Worm (Caenorhabditis elegans) whole organism, young adult: ENCODE measurements around the gene gcsh-1.

Experiments
- B0035.1 ChIP-seq: sonication (generic microtip); optimal IDR thresholded peaks from 2 replicates; lab custom pipeline; 2016; ENCODE audit warnings: missing genetic modification characterization, mild to moderate bottlenecking, missing compliant biosample characterization, missing genotype, missing genetic modification reagents
- F37B4.10 ChIP-seq: fragments of 200-800 bp; sonication (Bioruptor generic); IDR thresholded peaks from 2 replicates; pipeline ENCODE4 v1.3.6; 2022; ENCODE audit warnings: missing genetic modification characterization, missing compliant biosample characterization
- F39B2.1 ChIP-seq: fragments of 200-800 bp; sonication (Bioruptor generic); IDR thresholded peaks from 2 replicates; pipeline ENCODE4 v1.3.6; 2022; ENCODE audit warnings: missing genetic modification reagents, missing genetic modification characterization, missing compliant biosample characterization
- F55B11.4 ChIP-seq: sonication (generic microtip); optimal IDR thresholded peaks from 2 replicates; lab custom pipeline; 2016; ENCODE audit warnings: missing compliant biosample characterization, missing genetic modification characterization, borderline replicate concordance; ENCODE audit not compliant: insufficient read depth
- F57C9.4 ChIP-seq: sonication (generic microtip); optimal IDR thresholded peaks from 2 replicates; lab custom pipeline; 2017; ENCODE audit warnings: mild to moderate bottlenecking, missing genetic modification characterization, missing compliant biosample characterization
- K11D2.4 ChIP-seq: fragments of 200-800 bp; sonication (Bioruptor generic); IDR thresholded peaks from 2 replicates; pipeline ENCODE4 v1.3.6; 2022; ENCODE audit warnings: missing genetic modification reagents, missing genetic modification characterization, missing compliant biosample characterization
- K12H6.12 ChIP-seq: fragments of 200-800 bp; sonication (Bioruptor generic); optimal IDR thresholded peaks from 2 replicates; lab custom pipeline; 2018; ENCODE audit warnings: mild to moderate bottlenecking, missing genetic modification characterization, missing compliant biosample characterization
- T26A5.8 ChIP-seq: sonication (generic microtip); optimal IDR thresholded peaks from 2 replicates; lab custom pipeline; 2016; ENCODE audit warnings: missing genetic modification characterization, missing compliant biosample characterization
- Y53F4B.3 ChIP-seq: fragments of 200-800 bp; sonication (Bioruptor generic); IDR thresholded peaks from 2 replicates; pipeline ENCODE4 v1.3.6; 2022; ENCODE audit warnings: missing genetic modification reagents, missing genetic modification characterization, missing compliant biosample characterization
- Y79H2A.3 ChIP-seq: fragments of 200-800 bp; sonication (Bioruptor generic); conservative IDR thresholded peaks from 2 replicates; pipeline ENCODE4 v1.3.6; 2022; ENCODE audit warnings: missing genetic modification reagents, missing genetic modification characterization, missing compliant biosample characterization
- ZK185.1 ChIP-seq: sonication (generic microtip); optimal IDR thresholded peaks from 2 replicates; lab custom pipeline; 2016; ENCODE audit warnings: mild to moderate bottlenecking, missing genetic modification characterization, missing compliant biosample characterization; ENCODE audit not compliant: poor library complexity, severe bottlenecking
- akir-1 ChIP-seq: fragments of 200-800 bp; sonication (Bioruptor generic); optimal IDR thresholded peaks from 2 replicates; lab custom pipeline; 2018; ENCODE audit warnings: mild to moderate bottlenecking, missing genetic modification characterization, moderate library complexity, missing compliant biosample characterization
- ama-1 ChIP-seq, 3 experiments: fragments of 150-350 bp in 1 of 3; sonication (generic microtip) in 2 of 3; optimal IDR thresholded peaks; 2 replicates each; lab custom pipeline; 2014 to 2018; ENCODE audit warnings: missing biosample characterization in 2 of 3, missing genetic modification characterization in 2 of 3, missing genetic modification reagents in 2 of 3
- atf-7 ChIP-seq: sonication (generic microtip); optimal IDR thresholded peaks from 2 replicates; lab custom pipeline; 2017; ENCODE audit warnings: mild to moderate bottlenecking, missing genetic modification characterization, missing compliant biosample characterization
- ccch-3 ChIP-seq: fragments of 200-800 bp; sonication (Bioruptor generic); optimal IDR thresholded peaks from 2 replicates; lab custom pipeline; 2018; ENCODE audit warnings: mild to moderate bottlenecking, missing genetic modification characterization, missing compliant biosample characterization
- cebp-1 ChIP-seq, 2 experiments: fragments of 200-800 bp in 1 of 2; sonication (Bioruptor generic) in 1 of 2; sonication (generic microtip) in 1 of 2; IDR thresholded peaks in 1 of 2; optimal IDR thresholded peaks in 1 of 2; 2 replicates each; pipeline versions ENCODE4 v1.3.6 to Lab custom; 2017 to 2022; ENCODE audit warnings: missing compliant biosample characterization in 2 of 2, missing genetic modification characterization in 2 of 2, mild to moderate bottlenecking in 1 of 2, missing genetic modification reagents in 1 of 2, moderate library complexity in 1 of 2
- cebp-2 ChIP-seq: fragments of 200-800 bp; sonication (Bioruptor generic); IDR thresholded peaks from 2 replicates; pipeline ENCODE4 v1.3.6; 2022; ENCODE audit warnings: missing genetic modification characterization, missing compliant biosample characterization
- ceh-27 ChIP-seq: fragments of 200-800 bp; sonication (Bioruptor generic); optimal IDR thresholded peaks from 2 replicates; lab custom pipeline; 2018; ENCODE audit warnings: mild to moderate bottlenecking, missing genetic modification characterization, moderate library complexity, missing compliant biosample characterization
- ceh-40 ChIP-seq: fragments of 200-800 bp; sonication (Bioruptor generic); IDR thresholded peaks from 2 replicates; pipeline ENCODE4 v1.3.6; 2022; ENCODE audit warnings: missing genetic modification characterization, missing compliant biosample characterization
- ceh-58 ChIP-seq: fragments of 200-800 bp; sonication (Bioruptor generic); IDR thresholded peaks from 2 replicates; pipeline ENCODE4 v1.3.6; 2022; ENCODE audit warnings: missing genetic modification characterization, missing compliant biosample characterization
- dox-1 ChIP-seq: fragments of 200-800 bp; sonication (Bioruptor generic); IDR thresholded peaks from 2 replicates; pipeline ENCODE4 v1.3.6; 2022; ENCODE audit warnings: missing genetic modification reagents, missing genetic modification characterization, missing compliant biosample characterization
- dpl-1 ChIP-seq: fragments of 150-350 bp; optimal IDR thresholded peaks from 2 replicates; lab custom pipeline; 2014; ENCODE audit warnings: missing biosample characterization, missing genetic modification reagents, missing genetic modification characterization
- egrh-3 ChIP-seq: fragments of 200-800 bp; sonication (Bioruptor generic); IDR thresholded peaks from 2 replicates; pipeline ENCODE4 v1.3.6; 2022; ENCODE audit warnings: missing genetic modification reagents, missing genetic modification characterization, missing compliant biosample characterization
- ets-4 ChIP-seq: fragments of 200-800 bp; sonication (Bioruptor generic); optimal IDR thresholded peaks from 2 replicates; lab custom pipeline; 2018; ENCODE audit warnings: mild to moderate bottlenecking, missing genetic modification characterization, missing compliant biosample characterization
- hlh-26 ChIP-seq: fragments of 200-800 bp; sonication (Bioruptor generic); conservative IDR thresholded peaks from 2 replicates; pipeline ENCODE4 v1.3.6; 2022; ENCODE audit warnings: missing genetic modification reagents, missing genetic modification characterization, missing compliant biosample characterization
- hmg-20 ChIP-seq: fragments of 200-800 bp; sonication (Bioruptor generic); IDR thresholded peaks from 2 replicates; pipeline ENCODE4 v1.3.6; 2022; ENCODE audit warnings: missing genetic modification reagents, missing genetic modification characterization, missing compliant biosample characterization
- lag-1 ChIP-seq: fragments of 200-800 bp; sonication (Bioruptor generic); IDR thresholded peaks from 2 replicates; pipeline ENCODE4 v1.3.6; 2022; ENCODE audit warnings: missing genetic modification reagents, missing genetic modification characterization, missing compliant biosample characterization
- let-607 ChIP-seq, 2 experiments: fragments of 200-800 bp in 1 of 2; sonication (Bioruptor generic) in 1 of 2; sonication (generic microtip) in 1 of 2; optimal IDR thresholded peaks; 2 replicates each; lab custom pipeline; 2016 to 2018; ENCODE audit warnings: mild to moderate bottlenecking in 2 of 2, missing compliant biosample characterization in 2 of 2, missing genetic modification characterization in 2 of 2, moderate library complexity in 2 of 2, missing genotype in 1 of 2
- lsl-1 ChIP-seq: fragments of 200-800 bp; sonication (Bioruptor generic); optimal IDR thresholded peaks from 2 replicates; lab custom pipeline; 2018; ENCODE audit warnings: mild to moderate bottlenecking, missing genetic modification characterization, moderate library complexity, missing compliant biosample characterization
- madf-10 ChIP-seq: sonication (generic microtip); optimal IDR thresholded peaks from 2 replicates; lab custom pipeline; 2016; ENCODE audit warnings: mild to moderate bottlenecking, missing genetic modification characterization, missing compliant biosample characterization
- madf-6 ChIP-seq: fragments of 200-800 bp; sonication (Bioruptor generic); IDR thresholded peaks from 2 replicates; pipeline ENCODE4 v1.3.6; 2022; ENCODE audit warnings: missing genetic modification reagents, missing genetic modification characterization, missing compliant biosample characterization
- madf-8 ChIP-seq: fragments of 200-800 bp; sonication (Bioruptor generic); conservative IDR thresholded peaks from 2 replicates; pipeline ENCODE4 v1.3.6; 2022; ENCODE audit warnings: missing genetic modification reagents, missing genetic modification characterization, missing compliant biosample characterization
- mes-4 ChIP-seq: sonication (generic microtip); optimal IDR thresholded peaks from 2 replicates; lab custom pipeline; 2016; ENCODE audit warnings: missing genotype, missing genetic modification characterization, missing compliant biosample characterization
- nfya-2 ChIP-seq: fragments of 200-800 bp; sonication (Bioruptor generic); IDR thresholded peaks from 2 replicates; pipeline ENCODE4 v1.3.6; 2022; ENCODE audit warnings: missing genetic modification reagents, missing genetic modification characterization, missing compliant biosample characterization
- nhr-179 ChIP-seq: sonication (generic microtip); optimal IDR thresholded peaks from 2 replicates; lab custom pipeline; 2016; ENCODE audit warnings: mild to moderate bottlenecking, missing genetic modification characterization, missing compliant biosample characterization
- nhr-27 ChIP-seq: fragments of 200-800 bp; sonication (Bioruptor generic); optimal IDR thresholded peaks from 2 replicates; lab custom pipeline; 2018; ENCODE audit warnings: mild to moderate bottlenecking, missing genetic modification characterization, moderate library complexity, missing compliant biosample characterization
- sdz-38 ChIP-seq: sonication (generic microtip); optimal IDR thresholded peaks from 2 replicates; lab custom pipeline; 2016; ENCODE audit warnings: missing genotype, missing genetic modification characterization, missing compliant biosample characterization
- snpc-1.3 ChIP-seq: sonication (generic microtip); optimal IDR thresholded peaks from 2 replicates; lab custom pipeline; 2017; ENCODE audit warnings: missing genetic modification characterization, mild to moderate bottlenecking, missing compliant biosample characterization, antibody characterized with exemption, moderate library complexity, missing genotype, missing genetic modification reagents; ENCODE audit not compliant: insufficient read depth
- sptf-2 ChIP-seq: fragments of 200-800 bp; sonication (Bioruptor generic); optimal IDR thresholded peaks from 2 replicates; lab custom pipeline; 2018; ENCODE audit warnings: mild to moderate bottlenecking, missing genetic modification characterization, missing compliant biosample characterization
- tbx-9 ChIP-seq: sonication (generic microtip); optimal IDR thresholded peaks from 2 replicates; lab custom pipeline; 2016; ENCODE audit warnings: borderline replicate concordance, missing genetic modification characterization, inconsistent platforms, missing compliant biosample characterization
- xnd-1 ChIP-seq: sonication (generic microtip); optimal IDR thresholded peaks from 2 replicates; lab custom pipeline; 2016; ENCODE audit warnings: missing genotype, missing genetic modification reagents, missing genetic modification characterization, missing compliant biosample characterization
- ztf-18 ChIP-seq: sonication (generic microtip); optimal IDR thresholded peaks from 2 replicates; lab custom pipeline; 2016; ENCODE audit warnings: missing genotype, mild to moderate bottlenecking, missing genetic modification characterization, missing compliant biosample characterization
- ztf-26 ChIP-seq: sonication (generic microtip); optimal IDR thresholded peaks from 2 replicates; lab custom pipeline; 2017; ENCODE audit warnings: missing genetic modification characterization, missing compliant biosample characterization
- ztf-28 ChIP-seq: fragments of 200-800 bp; sonication (Bioruptor generic); IDR thresholded peaks from 2 replicates; pipeline ENCODE4 v1.3.6; 2022; ENCODE audit warnings: missing genetic modification reagents, missing genetic modification characterization, missing compliant biosample characterization
- ztf-6 ChIP-seq: fragments of 200-800 bp; sonication (Bioruptor generic); IDR thresholded peaks from 2 replicates; pipeline ENCODE4 v1.3.6; 2022; ENCODE audit warnings: missing genetic modification reagents, missing genetic modification characterization, missing compliant biosample characterization

Gene gcsh-1

ce11 chrX:14525325-14526305, 10.7 kb upstream of the gcsh-1 start (continued):
- TF ChIP-seq B0035.1 (tag; lab: Kevin White, UChicago) (peak; percentile 97), K11D2.4 (GFP tag; lab: Robert Waterston, UW) (peak; percentile 100), sptf-2 (peak; percentile 68), tbx-9 (tag; lab: Kevin White, UChicago) (no peak), akir-1 (GFP tag; lab: Kevin White, UChicago) (peak; percentile 72), F37B4.10 (peak; percentile 97), Y79H2A.3 (GFP tag; lab: Robert Waterston, UW) (no peak), cebp-2 (GFP tag; lab: Robert Waterston, UW) (peak; percentile 98), hmg-20 (peak; percentile 97), atf-7 (tag; lab: Kevin White, UChicago) (peak; percentile 99), cebp-1 (GFP tag; IDR thresholded peaks at IDR 0.05; lab: Robert Waterston, UW) (peak; percentile 82), cebp-1 (tag; optimal IDR thresholded peaks at IDR 0.05; lab: Kevin White, UChicago) (peak; percentile 98), F39B2.1 (GFP tag; lab: Robert Waterston, UW) (0 out of 2 replicates have a peak, but pooled peaks have one; percentile 54), K12H6.12 (peak; percentile 98), F57C9.4 (tag; lab: Kevin White, UChicago) (peak; percentile 81), nhr-179 (tag; lab: Kevin White, UChicago) (peak; percentile 87), ceh-40 (GFP tag; lab: Robert Waterston, UW) (no peak), madf-6 (GFP tag; lab: Robert Waterston, UW) (no peak), egrh-3 (GFP tag; lab: Robert Waterston, UW) (no peak), ZK185.1 (tag; lab: Kevin White, UChicago) (peak; percentile 98), Y53F4B.3 (GFP tag; lab: Robert Waterston, UW) (no peak), let-607 (tag; optimal IDR thresholded peaks at IDR 0.05; lab: Kevin White, UChicago) (peak; percentile 78 to 95), hlh-26 (GFP tag; lab: Robert Waterston, UW) (no peak), dpl-1 (GFP tag; lab: Kevin White, UChicago) (no peak), ccch-3 (GFP tag; lab: Kevin White, UChicago) (peak; percentile 87), snpc-1.3 (tag; lab: Kevin White, UChicago) (peak; percentile 56), ztf-6 (peak; percentile 91), F55B11.4 (tag; lab: Kevin White, UChicago) (no peak), madf-10 (tag; lab: Kevin White, UChicago) (peak; percentile 97), nfya-2 (GFP tag; lab: Robert Waterston, UW) (no peak), ama-1 (optimal IDR thresholded peaks at IDR 0.05; lab: Kevin White, UChicago) (no peak), ama-1 (GFP tag; optimal IDR thresholded peaks at IDR 0.05; lab: Kevin White, UChicago) (peak in 1 of 2 experiments; percentile 92), lsl-1 (GFP tag; lab: Kevin White, UChicago) (peak; percentile 18), ceh-58 (GFP tag; lab: Robert Waterston, UW) (no peak), T26A5.8 (tag; lab: Kevin White, UChicago) (peak; percentile 27), mes-4 (no peak), madf-8 (GFP tag; lab: Robert Waterston, UW) (no peak), ztf-18 (tag; lab: Kevin White, UChicago) (peak; percentile 80), ets-4 (GFP tag; lab: Kevin White, UChicago) (peak; percentile 93), nhr-27 (tag; lab: Kevin White, UChicago) (peak; percentile 95), ztf-26 (tag; lab: Kevin White, UChicago) (peak; percentile 100), sdz-38 (no peak), dox-1 (GFP tag; lab: Robert Waterston, UW) (peak; percentile 99), xnd-1 (tag; lab: Kevin White, UChicago) (no peak), lag-1 (GFP tag; lab: Robert Waterston, UW) (peak; percentile 92), ceh-27 (peak; percentile 99), ztf-28 (GFP tag; lab: Robert Waterston, UW) (no peak)
